Worm (Caenorhabditis elegans) whole organism, mixed stage, embryonic: Measurements from ENCODE around the gene btb-12.

Experiments
- M03D4.4 ChIP-seq: sonication (generic microtip); optimal IDR thresholded peaks from 2 replicates; lab custom pipeline; 2017; ENCODE audit warnings: mild to moderate bottlenecking, missing genetic modification characterization, missing compliant biosample characterization
- bed-3 ChIP-seq: fragments of 200-800 bp; sonication (Bioruptor generic); optimal IDR thresholded peaks from 3 replicates; lab custom pipeline; 2018; ENCODE audit warnings: mild to moderate bottlenecking, missing genetic modification characterization, moderate library complexity, missing compliant biosample characterization
- ceh-39 ChIP-seq: fragments of 150-350 bp; optimal IDR thresholded peaks from 2 replicates; lab custom pipeline; 2014; ENCODE audit warnings: missing biosample characterization, missing genetic modification characterization
- ceh-43 ChIP-seq: fragments of 200-800 bp; sonication (Bioruptor generic); optimal IDR thresholded peaks from 2 replicates; lab custom pipeline; 2018; ENCODE audit warnings: mild to moderate bottlenecking, missing genetic modification characterization, moderate library complexity, missing compliant biosample characterization
- ceh-83 ChIP-seq: fragments of 200-800 bp; sonication (Bioruptor generic); optimal IDR thresholded peaks from 2 replicates; lab custom pipeline; 2018; ENCODE audit warnings: mild to moderate bottlenecking, missing genetic modification characterization, missing compliant biosample characterization
- ces-1 ChIP-seq: fragments of 150-350 bp; optimal IDR thresholded peaks from 2 replicates; lab custom pipeline; 2014; ENCODE audit warnings: missing biosample characterization, missing genetic modification reagents, missing genetic modification characterization
- cnd-1 ChIP-seq: fragments of 200-800 bp; sonication (Bioruptor generic); optimal IDR thresholded peaks from 2 replicates; lab custom pipeline; 2018; ENCODE audit warnings: mild to moderate bottlenecking, missing genetic modification characterization, missing compliant biosample characterization
- elt-1 ChIP-seq: sonication (generic microtip); optimal IDR thresholded peaks from 2 replicates; lab custom pipeline; 2017; ENCODE audit warnings: missing genetic modification characterization, mild to moderate bottlenecking, missing compliant biosample characterization, antibody characterized with exemption, moderate library complexity, borderline replicate concordance; ENCODE audit not compliant: insufficient read depth
- elt-3 ChIP-seq: fragments of 150-350 bp; optimal IDR thresholded peaks from 2 replicates; lab custom pipeline; 2014; ENCODE audit warnings: missing biosample characterization, missing genetic modification characterization
- flh-1 ChIP-seq: fragments of 200-800 bp; sonication (Bioruptor generic); optimal IDR thresholded peaks from 2 replicates; lab custom pipeline; 2018; ENCODE audit warnings: mild to moderate bottlenecking, missing genetic modification characterization, moderate library complexity, missing compliant biosample characterization
- ham-2 ChIP-seq: fragments of 200-800 bp; sonication (Bioruptor generic); optimal IDR thresholded peaks from 2 replicates; lab custom pipeline; 2018; ENCODE audit warnings: mild to moderate bottlenecking, missing genetic modification characterization, missing compliant biosample characterization
- hlh-1 ChIP-seq: fragments of 150-350 bp; optimal IDR thresholded peaks from 2 replicates; lab custom pipeline; 2014; ENCODE audit warnings: missing biosample characterization, missing genetic modification reagents, missing genetic modification characterization
- lin-13 ChIP-seq: fragments of 150-350 bp; optimal IDR thresholded peaks from 2 replicates; lab custom pipeline; 2014; ENCODE audit warnings: missing biosample characterization, missing genetic modification characterization
- lin-32 ChIP-seq: fragments of 200-800 bp; sonication (Bioruptor generic); optimal IDR thresholded peaks from 2 replicates; lab custom pipeline; 2018; ENCODE audit warnings: mild to moderate bottlenecking, missing genetic modification characterization, missing compliant biosample characterization
- lsy-2 ChIP-seq: fragments of 150-350 bp; optimal IDR thresholded peaks from 2 replicates; lab custom pipeline; 2014; ENCODE audit warnings: missing biosample characterization, missing genetic modification characterization
- mep-1 ChIP-seq: fragments of 150-350 bp; optimal IDR thresholded peaks from 2 replicates; lab custom pipeline; 2017; ENCODE audit warnings: missing biosample characterization, missing genetic modification reagents, missing genetic modification characterization, inconsistent platforms
- mls-2 ChIP-seq: sonication (generic microtip); optimal IDR thresholded peaks from 2 replicates; lab custom pipeline; 2016; ENCODE audit warnings: mild to moderate bottlenecking, missing genetic modification characterization, moderate library complexity, missing compliant biosample characterization
- nhr-28 ChIP-seq: fragments of 150-350 bp; optimal IDR thresholded peaks from 2 replicates; lab custom pipeline; 2014; ENCODE audit warnings: missing biosample characterization, missing genetic modification characterization
- nhr-76 ChIP-seq: sonication (generic microtip); optimal IDR thresholded peaks from 2 replicates; lab custom pipeline; 2017; ENCODE audit warnings: missing biosample characterization, missing genetic modification characterization
- pha-4 ChIP-seq: fragments of 150-350 bp; optimal IDR thresholded peaks from 2 replicates; lab custom pipeline; 2018; ENCODE audit warnings: missing biosample characterization, missing genetic modification reagents, missing genetic modification characterization
- sem-2 ChIP-seq: fragments of 200-800 bp; sonication (Bioruptor generic); optimal IDR thresholded peaks from 2 replicates; lab custom pipeline; 2018; ENCODE audit warnings: mild to moderate bottlenecking, missing genetic modification characterization, missing compliant biosample characterization
- sptf-1 ChIP-seq: sonication (generic microtip); optimal IDR thresholded peaks from 2 replicates; lab custom pipeline; 2017; ENCODE audit warnings: mild to moderate bottlenecking, missing genetic modification characterization, moderate library complexity, missing compliant biosample characterization
- tbx-8 ChIP-seq: fragments of 200-800 bp; sonication (Bioruptor generic); optimal IDR thresholded peaks from 2 replicates; lab custom pipeline; 2018; ENCODE audit warnings: mild to moderate bottlenecking, missing genetic modification characterization, moderate library complexity, missing compliant biosample characterization
- unc-120 ChIP-seq: sonication (generic microtip); optimal IDR thresholded peaks from 2 replicates; lab custom pipeline; 2017; ENCODE audit warnings: missing genetic modification characterization, missing compliant biosample characterization; ENCODE audit not compliant: poor library complexity, severe bottlenecking
- unc-39 ChIP-seq: fragments of 150-350 bp; optimal IDR thresholded peaks from 2 replicates; lab custom pipeline; 2014; ENCODE audit warnings: missing biosample characterization, missing genetic modification characterization
- unc-62 ChIP-seq: fragments of 150-350 bp; optimal IDR thresholded peaks from 2 replicates; lab custom pipeline; 2014; ENCODE audit warnings: missing biosample characterization, missing genetic modification reagents, missing genetic modification characterization
- ztf-11 ChIP-seq: fragments of 150-350 bp; optimal IDR thresholded peaks from 2 replicates; lab custom pipeline; 2014; ENCODE audit warnings: missing biosample characterization, missing genetic modification characterization

Gene btb-12

DNA sequence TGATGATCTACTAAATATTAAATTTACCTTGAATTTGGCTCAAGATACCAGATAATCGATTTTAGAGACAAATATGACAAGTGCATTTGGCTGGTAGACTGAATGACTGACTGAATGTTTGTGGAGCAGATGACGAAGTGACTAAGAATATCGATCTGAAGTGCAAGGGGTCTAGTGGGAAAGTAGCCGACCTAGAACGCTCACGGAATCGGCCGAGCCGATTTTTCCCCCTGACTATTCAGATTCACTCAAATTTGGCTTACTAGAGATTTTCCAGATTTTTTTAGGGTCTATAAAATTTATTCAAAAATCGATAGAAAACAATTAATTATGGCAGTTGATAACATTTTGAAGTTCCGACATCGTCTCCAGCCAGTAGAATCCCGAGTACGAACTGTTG is 39.5 kb downstream of the btb-12 start, which contains the start of gene fbxc-26:
fbxc-26 (minus strand) TSS at position 101 of the 400 bp plus-strand sequence.
- no peak for TF ChIP-seq nhr-28 (tag; lab: Kevin White, UChicago)
- TF ChIP-seq hlh-1 (tag; lab: Kevin White, UChicago) = no peak
- no peak for TF ChIP-seq ceh-39 (tag; lab: Kevin White, UChicago)
- no peak for TF ChIP-seq bed-3 (GFP tag; lab: Kevin White, UChicago)
- TF ChIP-seq unc-62 (GFP tag; lab: Kevin White, UChicago) = no peak
- no peak for TF ChIP-seq ces-1 (GFP tag; lab: Kevin White, UChicago)
- TF ChIP-seq lsy-2 (tag; lab: Kevin White, UChicago) = no peak
- TF ChIP-seq lin-32 = no peak
- TF ChIP-seq unc-39 (tag; lab: Kevin White, UChicago) = no peak
- no peak for TF ChIP-seq M03D4.4 (tag; lab: Kevin White, UChicago)
- no peak for TF ChIP-seq ceh-83 (GFP tag; lab: Kevin White, UChicago)
- TF ChIP-seq mep-1 (tag; lab: Kevin White, UChicago) = no peak
- no peak for TF ChIP-seq ham-2 (GFP tag; lab: Kevin White, UChicago)
- no peak for TF ChIP-seq ztf-11 (tag; lab: Kevin White, UChicago)
- TF ChIP-seq unc-120 = no peak
- TF ChIP-seq sem-2 = no peak
- no peak for TF ChIP-seq mls-2 (tag; lab: Kevin White, UChicago)

DNA sequence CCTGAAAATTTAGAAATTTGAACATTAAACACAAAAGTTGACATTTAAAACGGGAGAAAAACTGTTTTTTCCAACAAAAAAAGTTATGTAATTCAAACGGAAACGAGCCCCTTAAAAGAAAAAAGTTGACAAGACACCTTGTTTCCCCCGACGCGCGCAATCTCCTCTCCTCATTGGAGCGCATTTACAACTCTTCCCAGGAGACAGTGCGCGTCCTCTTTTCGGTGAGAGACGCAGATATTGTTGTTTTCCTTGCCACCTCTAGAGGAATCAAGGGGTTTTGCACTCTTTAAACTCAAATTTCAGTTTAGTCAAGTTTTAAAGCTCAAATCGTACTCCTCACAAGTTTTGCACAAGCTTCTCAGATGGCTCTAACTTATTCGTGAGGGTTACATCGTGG is 40.8 kb downstream of the btb-12 start, which contains the start of gene F58E1.13:
F58E1.13 (minus strand) TSS at position 12 of the 400 bp plus-strand sequence.
- TF ChIP-seq tbx-8 (GFP tag; lab: Kevin White, UChicago) = no peak
- no peak for TF ChIP-seq elt-3 (tag; lab: Kevin White, UChicago)
- no peak for TF ChIP-seq ham-2 (GFP tag; lab: Kevin White, UChicago)
- TF ChIP-seq nhr-76 = no peak
- no peak for TF ChIP-seq ceh-83 (GFP tag; lab: Kevin White, UChicago)
- TF ChIP-seq lsy-2 (tag; lab: Kevin White, UChicago) = no peak
- no peak for TF ChIP-seq ceh-43 (GFP tag; lab: Kevin White, UChicago)
- no peak for TF ChIP-seq hlh-1 (tag; lab: Kevin White, UChicago)
- TF ChIP-seq ztf-11 (tag; lab: Kevin White, UChicago) = no peak
- TF ChIP-seq cnd-1 (tag; lab: Kevin White, UChicago) = no peak

ce11 chrII:1703363-1703762 is 48.3 kb downstream of the btb-12 start, which contains the start of gene fbxb-47:
Gene fbxb-47, minus strand, starts transcription at chrII:1703463.
- no peak for TF ChIP-seq ceh-83 (GFP tag; lab: Kevin White, UChicago)
- no peak for TF ChIP-seq ztf-11 (tag; lab: Kevin White, UChicago)
- TF ChIP-seq pha-4 (tag; lab: Kevin White, UChicago) = no peak
- TF ChIP-seq ceh-39 (tag; lab: Kevin White, UChicago) = no peak
- TF ChIP-seq nhr-28 (tag; lab: Kevin White, UChicago) = no peak
- no peak for TF ChIP-seq bed-3 (GFP tag; lab: Kevin White, UChicago)
- TF ChIP-seq lin-13 = no peak
- TF ChIP-seq flh-1 (GFP tag; lab: Kevin White, UChicago) = no peak
- TF ChIP-seq sptf-1 (tag; lab: Kevin White, UChicago) = no peak
- no peak for TF ChIP-seq hlh-1 (tag; lab: Kevin White, UChicago)
- TF ChIP-seq nhr-76 = no peak
- TF ChIP-seq unc-120 = no peak
- TF ChIP-seq elt-1 (tag; lab: Kevin White, UChicago) = no peak
